Fruit fly (Drosophila melanogaster) whole organism, wandering third instar larva: Measurements from ENCODE around the gene CG9147.

Experiments used
- Abd-B ChIP-seq: fragments of >200 bp; optimal IDR thresholded peaks from 2 replicates; lab custom pipeline; 2017; ENCODE audit warnings: missing biosample characterization, missing genetic modification characterization
- CG32264 ChIP-seq: fragments of 200-800 bp; sonication (Bioruptor generic); optimal IDR thresholded peaks from 2 replicates; lab custom pipeline; 2016; ENCODE audit warnings: missing biosample characterization, missing genetic modification characterization
- CG9705 ChIP-seq: fragments of 200-800 bp; sonication (Bioruptor generic); optimal IDR thresholded peaks from 2 replicates; lab custom pipeline; 2018; ENCODE audit warnings: missing biosample characterization, mild to moderate bottlenecking, missing genetic modification characterization
- CrebA ChIP-seq: fragments of 200-800 bp; sonication (Bioruptor generic); optimal IDR thresholded peaks from 2 replicates; lab custom pipeline; 2016; ENCODE audit warnings: missing biosample characterization, mild to moderate bottlenecking, missing genetic modification characterization, borderline replicate concordance
- Dfd ChIP-seq: fragments of >200 bp; optimal IDR thresholded peaks from 2 replicates; lab custom pipeline; 2017; ENCODE audit warnings: missing biosample characterization, missing genetic modification characterization
- Dif ChIP-seq: fragments of 200-275, 200-300 bp; sonication (Bioruptor generic); optimal IDR thresholded peaks from 2 replicates; lab custom pipeline; 2018; ENCODE audit warnings: missing biosample characterization, missing genetic modification characterization; ENCODE audit not compliant: partially characterized antibody
- GATAd ChIP-seq: sonication (Bioruptor generic); optimal IDR thresholded peaks from 2 replicates; lab custom pipeline; 2016; ENCODE audit warnings: missing biosample characterization, missing genetic modification characterization
- HLH106 ChIP-seq: fragments of 200-800 bp; optimal IDR thresholded peaks from 3 replicates; lab custom pipeline; 2019; ENCODE audit warnings: missing biosample characterization, mild to moderate bottlenecking, missing genetic modification characterization, moderate library complexity
- Hnf4 ChIP-seq: fragments of 200-800 bp; sonication (Bioruptor generic); optimal IDR thresholded peaks from 2 replicates; lab custom pipeline; 2016; ENCODE audit warnings: missing biosample characterization, mild to moderate bottlenecking, missing genetic modification characterization
- Hr78 ChIP-seq: fragments of >200 bp; optimal IDR thresholded peaks from 2 replicates; lab custom pipeline; 2017; ENCODE audit warnings: missing biosample characterization, missing genetic modification characterization
- Hr83 ChIP-seq: fragments of 200-300 bp; sonication (Bioruptor generic); optimal IDR thresholded peaks from 2 replicates; lab custom pipeline; 2016; ENCODE audit warnings: missing biosample characterization, mild to moderate bottlenecking, missing genetic modification characterization, moderate library complexity; ENCODE audit not compliant: poor library complexity, severe bottlenecking
- Jra ChIP-seq: sonication (Bioruptor generic); optimal IDR thresholded peaks from 2 replicates; lab custom pipeline; 2016; ENCODE audit warnings: missing biosample characterization, missing genetic modification characterization
- Mio ChIP-seq: sonication (Bioruptor generic); optimal IDR thresholded peaks from 2 replicates; lab custom pipeline; 2016; ENCODE audit warnings: missing biosample characterization, missing genetic modification characterization
- Myc ChIP-seq: fragments of >200 bp; optimal IDR thresholded peaks from 2 replicates; lab custom pipeline; 2017
- N ChIP-seq: fragments of >200 bp; optimal IDR thresholded peaks from 2 replicates; lab custom pipeline; 2018; ENCODE audit warnings: missing biosample characterization, missing external identifiers, missing genetic modification characterization
- OdsH ChIP-seq: fragments of 200-800 bp; sonication (Bioruptor generic); optimal IDR thresholded peaks from 2 replicates; lab custom pipeline; 2016; ENCODE audit warnings: missing biosample characterization, mild to moderate bottlenecking, missing genetic modification characterization
- Rel ChIP-seq, 2 experiments: fragments of 200-800 bp; sonication (Bioruptor generic) in 1 of 2; optimal IDR thresholded peaks; 2 replicates in 1 of 2; 3 replicates in 1 of 2; lab custom pipeline; 2016 to 2019; ENCODE audit warnings: mild to moderate bottlenecking in 2 of 2, missing biosample characterization in 2 of 2, missing genetic modification characterization in 2 of 2, moderate library complexity in 1 of 2
- Sp1 ChIP-seq: fragments of 200-800 bp; sonication (Bioruptor generic); optimal IDR thresholded peaks from 3 replicates; lab custom pipeline; 2019; ENCODE audit warnings: missing biosample characterization, mild to moderate bottlenecking, missing genetic modification characterization, moderate library complexity
- Vsx2 ChIP-seq: fragments of 200-300, 225-300 bp; sonication (Bioruptor generic); optimal IDR thresholded peaks from 2 replicates; lab custom pipeline; 2018; ENCODE audit warnings: missing biosample characterization, missing genetic modification characterization; ENCODE audit not compliant: partially characterized antibody
- br ChIP-seq: fragments of 200-800 bp; sonication (Bioruptor generic); optimal IDR thresholded peaks from 2 replicates; lab custom pipeline; 2016; ENCODE audit warnings: missing biosample characterization, missing genetic modification characterization
- brk ChIP-seq: fragments of 200-800 bp; sonication (Bioruptor generic); optimal IDR thresholded peaks from 2 replicates; lab custom pipeline; 2016; ENCODE audit warnings: missing biosample characterization, mild to moderate bottlenecking, missing genetic modification characterization
- dl ChIP-seq, 2 experiments: fragments of 175-275, 200-275 bp in 1 of 2; fragments of 200-275 bp in 1 of 2; sonication (Bioruptor generic); optimal IDR thresholded peaks; lab custom pipeline; 2018; ENCODE audit warnings: mild to moderate bottlenecking in 2 of 2, missing biosample characterization in 2 of 2, missing genetic modification characterization in 2 of 2, moderate library complexity in 2 of 2; ENCODE audit not compliant: partially characterized antibody in 2 of 2, insufficient read depth in 1 of 2
- dmrt93B ChIP-seq: fragments of 200-800 bp; sonication (Bioruptor generic); optimal IDR thresholded peaks from 2 replicates; lab custom pipeline; 2018; ENCODE audit warnings: missing biosample characterization, mild to moderate bottlenecking, missing genetic modification characterization
- dsf ChIP-seq: sonication (Bioruptor generic); optimal IDR thresholded peaks from 2 replicates; lab custom pipeline; 2016; ENCODE audit warnings: missing biosample characterization, missing genetic modification characterization, borderline replicate concordance
- ey ChIP-seq: fragments of 200-800 bp; sonication (Bioruptor generic); optimal IDR thresholded peaks from 2 replicates; lab custom pipeline; 2016; ENCODE audit warnings: missing biosample characterization, missing genetic modification characterization
- foxo ChIP-seq, 2 experiments: fragments of 200-800 bp; sonication (Bioruptor generic); optimal IDR thresholded peaks; 2 replicates in 1 of 2; 3 replicates in 1 of 2; lab custom pipeline; 2016 to 2017; ENCODE audit warnings: missing biosample characterization in 2 of 2, missing genetic modification characterization in 2 of 2
- fru ChIP-seq: fragments of 200-800 bp; sonication (Bioruptor generic); optimal IDR thresholded peaks from 3 replicates; lab custom pipeline; 2016; ENCODE audit warnings: missing biosample characterization, mild to moderate bottlenecking, missing genetic modification characterization
- h ChIP-seq: fragments of 200-800 bp; sonication (Bioruptor generic); optimal IDR thresholded peaks from 3 replicates; lab custom pipeline; 2016; ENCODE audit warnings: missing biosample characterization, mild to moderate bottlenecking, missing genetic modification characterization
- jim ChIP-seq: fragments of 175-275, 200-325 bp; sonication (Bioruptor generic); optimal IDR thresholded peaks from 2 replicates; lab custom pipeline; 2016; ENCODE audit warnings: missing biosample characterization, mild to moderate bottlenecking, missing genetic modification characterization
- lola ChIP-seq: fragments of >200 bp; optimal IDR thresholded peaks from 2 replicates; lab custom pipeline; 2017; ENCODE audit warnings: missing biosample characterization, missing genetic modification characterization
- pan ChIP-seq: fragments of >200 bp; optimal IDR thresholded peaks from 2 replicates; lab custom pipeline; 2017
- psq ChIP-seq: fragments of 200-800 bp; sonication (Bioruptor generic); optimal IDR thresholded peaks from 3 replicates; lab custom pipeline; 2017; ENCODE audit warnings: missing biosample characterization, mild to moderate bottlenecking, missing genetic modification characterization, moderate library complexity
- rgr ChIP-seq: fragments of 200-800 bp; sonication (Bioruptor generic); optimal IDR thresholded peaks from 3 replicates; lab custom pipeline; 2016; ENCODE audit warnings: missing biosample characterization, mild to moderate bottlenecking, missing genetic modification characterization
- sage ChIP-seq: fragments of 200-800 bp; sonication (Bioruptor generic); optimal IDR thresholded peaks from 2 replicates; lab custom pipeline; 2016; ENCODE audit warnings: missing biosample characterization, mild to moderate bottlenecking, missing genetic modification characterization
- sv ChIP-seq: fragments of 200-800 bp; sonication (Bioruptor generic); optimal IDR thresholded peaks from 3 replicates; lab custom pipeline; 2016; ENCODE audit warnings: missing biosample characterization, missing genetic modification characterization
- tai ChIP-seq: sonication (Bioruptor generic); optimal IDR thresholded peaks from 2 replicates; lab custom pipeline; 2016; ENCODE audit warnings: missing biosample characterization, missing genetic modification characterization
- usp ChIP-seq: fragments of >200 bp; optimal IDR thresholded peaks from 2 replicates; lab custom pipeline; 2017; ENCODE audit warnings: missing biosample characterization, missing genetic modification characterization
- woc ChIP-seq: sonication (Bioruptor generic); optimal IDR thresholded peaks from 2 replicates; lab custom pipeline; 2016; ENCODE audit warnings: missing biosample characterization, mild to moderate bottlenecking, missing genetic modification characterization

CG9147 gene

dm6 chr2L:6068544-6069251 is 2.9 kb downstream of the CG9147 start, which contains the start of the genes CG9150 and Pfdn1:
Gene CG9150 (minus strand): TSS chr2L:6068594.
Gene Pfdn1 (plus strand): TSS chr2L:6069079.
- TF ChIP-seq Hr78 (no peak), woc (GFP tag; lab: Kevin White, UChicago) (no peak), Hr83 (GFP tag; lab: Kevin White, UChicago) (peak; percentile 71), br (no peak), brk (GFP tag; lab: Kevin White, UChicago) (no peak), Myc (no peak), Dif (no peak), CG9705 (GFP tag; lab: Kevin White, UChicago) (no peak), Jra (GFP tag; lab: Kevin White, UChicago) (no peak), Sp1 (no peak), h (peak; percentile 11), foxo (GFP tag; optimal IDR thresholded peaks at IDR 0.05; lab: Kevin White, UChicago) (no peak), pan (lab: Kevin White, UChicago) (no peak), fru (GFP tag; lab: Kevin White, UChicago) (no peak), Hnf4 (GFP tag; lab: Kevin White, UChicago) (peak; percentile 33), rgr (GFP tag; lab: Kevin White, UChicago) (no peak), GATAd (GFP tag; lab: Kevin White, UChicago) (no peak)
- TF ChIP-seq, all 38 proteins: peak for 3

DNA sequence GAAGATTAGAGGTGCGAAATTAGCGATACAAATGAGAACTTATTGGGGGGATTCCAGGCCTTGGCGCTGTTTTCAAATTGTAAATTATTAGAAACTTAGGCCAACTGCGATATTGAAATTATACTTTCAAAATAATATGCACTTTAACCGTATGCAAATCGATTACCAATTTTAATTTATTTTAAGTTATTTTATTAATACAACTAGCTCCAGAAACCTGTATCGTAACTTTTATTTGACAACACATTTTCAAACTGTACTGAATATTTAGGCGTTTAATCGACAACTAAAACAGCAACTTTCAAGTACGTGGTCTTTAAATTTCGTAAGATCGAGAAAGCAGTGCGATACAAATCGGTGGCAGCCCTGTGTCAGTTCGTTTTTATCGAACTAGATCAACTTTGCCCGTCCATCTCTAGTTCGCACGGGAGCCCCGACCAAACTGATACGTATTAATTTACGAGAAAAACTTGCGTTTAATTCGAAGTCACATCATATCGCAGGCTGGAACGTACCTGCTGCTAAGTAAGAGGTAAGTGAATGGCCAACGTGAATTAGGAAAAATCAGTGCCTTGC is 4.9 kb downstream of the CG9147 start, which contains the start of the genes CG9154 and Kr-h2:
Gene CG9154, minus strand, starts transcription at position 31 of the 576 bp plus-strand sequence.
Gene Kr-h2, plus strand, starts transcription at position 335 of the 576 bp plus-strand sequence.
- TF ChIP-seq sv (GFP tag; lab: Kevin White, UChicago), result peak; percentile 4
- peak in 1 of 2 experiments; percentile 36 for TF ChIP-seq foxo (GFP tag; optimal IDR thresholded peaks at IDR 0.05; lab: Kevin White, UChicago)
- TF ChIP-seq rgr (GFP tag; lab: Kevin White, UChicago), result peak; percentile 12
- no peak for TF ChIP-seq Dfd
- TF ChIP-seq CrebA (GFP tag; lab: Kevin White, UChicago), result no peak
- peak; percentile 49 for TF ChIP-seq fru (GFP tag; lab: Kevin White, UChicago)
- TF ChIP-seq lola, result no peak
- TF ChIP-seq Hr83 (GFP tag; lab: Kevin White, UChicago), result no peak
- TF ChIP-seq Dif, result no peak
- no peak for TF ChIP-seq dl (GFP tag; optimal IDR thresholded peaks at IDR 0.05; lab: Kevin White, UChicago; ENCODE audit: insufficient read depth in 1 of 2, partially characterized antibody in 2 of 2)
- TF ChIP-seq Myc, result peak; percentile 49
- no peak for TF ChIP-seq ey (GFP tag; lab: Kevin White, UChicago)
- no peak for TF ChIP-seq GATAd (GFP tag; lab: Kevin White, UChicago)
- TF ChIP-seq Hr78, result no peak
- no peak for TF ChIP-seq usp (GFP tag; lab: Kevin White, UChicago)
- no peak for TF ChIP-seq pan (lab: Kevin White, UChicago)
- TF ChIP-seq dmrt93B (GFP tag; lab: Kevin White, UChicago), result no peak
- TF ChIP-seq CG9705 (GFP tag; lab: Kevin White, UChicago), result peak; percentile 24
- no peak for TF ChIP-seq jim (GFP tag; lab: Kevin White, UChicago)
- peak; percentile 11 for TF ChIP-seq Jra (GFP tag; lab: Kevin White, UChicago)
- no peak for TF ChIP-seq Rel (GFP tag; optimal IDR thresholded peaks at IDR 0.05; lab: Kevin White, UChicago)
- peak; percentile 57 for TF ChIP-seq Rel (tag; optimal IDR thresholded peaks at IDR 0.05; lab: Kevin White, UChicago)
- TF ChIP-seq CG32264, result no peak
- TF ChIP-seq h, result peak; percentile 28
- peak; percentile 35 for TF ChIP-seq psq (GFP tag; lab: Kevin White, UChicago)
- TF ChIP-seq N (GFP tag; lab: Kevin White, UChicago), result no peak
- TF ChIP-seq dsf, result peak; percentile 22
- no peak for TF ChIP-seq OdsH
- peak; percentile 70 for TF ChIP-seq HLH106 (tag; lab: Kevin White, UChicago)
- TF ChIP-seq Mio (GFP tag; lab: Kevin White, UChicago), result no peak
- TF ChIP-seq Abd-B (GFP tag; lab: Kevin White, UChicago), result no peak
- TF ChIP-seq Hnf4 (GFP tag; lab: Kevin White, UChicago), result peak; percentile 5
- no peak for TF ChIP-seq sage (GFP tag; lab: Kevin White, UChicago)
- TF ChIP-seq brk (GFP tag; lab: Kevin White, UChicago), result no peak
- no peak for TF ChIP-seq tai (GFP tag; lab: Kevin White, UChicago)
- peak; percentile 37 for TF ChIP-seq br
- peak; percentile 59 for TF ChIP-seq Sp1
- no peak for TF ChIP-seq Vsx2 (GFP tag; lab: Kevin White, UChicago)
- no peak for TF ChIP-seq woc (GFP tag; lab: Kevin White, UChicago)
- TF ChIP-seq, all 38 proteins: peak for 15
